Fruit fly (Drosophila melanogaster) S2 (cell line): ENCODE results near the gene koko.

ENCODE experiments used
- CG8478 ChIP-seq: fragments of >200 bp; optimal IDR thresholded peaks from 2 replicates; lab custom pipeline; 2018
- CTCF ChIP-seq, 2 experiments: fragments of >200 bp; optimal IDR thresholded peaks; 2 replicates each; lab custom pipeline; 2018

DNA sequence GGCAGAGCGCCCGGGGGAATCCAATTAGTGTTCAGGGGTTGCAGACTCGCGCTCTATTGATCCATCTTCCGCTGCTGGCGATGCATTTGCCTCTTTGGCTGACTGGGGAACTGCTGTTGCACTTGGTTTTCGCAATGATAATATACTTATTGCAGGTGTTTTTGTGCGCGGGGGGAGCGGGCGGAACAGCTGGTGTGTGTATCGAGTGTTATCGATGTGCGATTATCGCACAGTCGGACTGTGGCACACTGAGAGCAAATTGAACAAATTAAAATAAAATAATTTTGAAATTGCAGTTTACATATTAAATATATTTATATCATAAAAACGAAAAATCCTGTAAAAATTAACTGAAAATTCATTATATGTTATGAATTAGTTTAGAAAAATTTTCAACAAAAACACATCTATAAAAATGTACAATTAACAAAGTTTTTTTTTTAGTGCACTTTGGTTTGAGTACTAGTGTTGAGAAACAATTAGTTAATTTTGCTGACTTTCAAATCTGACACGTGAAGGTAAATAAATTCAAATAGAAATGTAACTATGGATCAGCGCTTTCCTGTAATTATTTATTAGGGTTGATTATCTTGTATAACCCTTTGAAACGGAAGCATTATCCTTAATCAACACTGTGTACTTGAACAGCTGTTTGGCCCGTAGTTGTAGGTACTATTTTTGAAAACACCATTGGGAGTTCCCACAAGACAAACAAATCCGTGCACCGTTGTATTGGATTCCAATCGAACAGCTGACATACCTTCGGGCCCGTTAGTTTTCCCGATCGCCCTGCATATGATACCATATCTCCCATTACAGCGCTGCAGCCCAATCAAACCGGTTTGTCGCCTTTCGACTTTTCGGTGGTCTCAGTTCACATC is at the start of gene koko, which contains the start of gene Wdr37:
- TF ChIP-seq CTCF (optimal IDR thresholded peaks at IDR 0.05; lab: Kevin White, UChicago) (no peak), CG8478 (lab: Kevin White, UChicago) (no peak)
